Worm (Caenorhabditis elegans) whole organism, L1 larva: ENCODE results near the gene ZK632.14.

Source experiments
- ceh-90 ChIP-seq: sonication (generic microtip); optimal IDR thresholded peaks from 2 replicates; lab custom pipeline; 2016; ENCODE audit warnings: missing genetic modification characterization, missing compliant biosample characterization
- hlh-17 ChIP-seq: fragments of 200-800 bp; sonication (Bioruptor generic); optimal IDR thresholded peaks from 2 replicates; lab custom pipeline; 2018; ENCODE audit warnings: missing genetic modification characterization, mild to moderate bottlenecking, missing compliant biosample characterization, moderate library complexity, borderline replicate concordance
- lir-3 ChIP-seq: sonication (generic microtip); optimal IDR thresholded peaks from 2 replicates; lab custom pipeline; 2016; ENCODE audit warnings: mild to moderate bottlenecking, missing genetic modification characterization, moderate library complexity, missing compliant biosample characterization; ENCODE audit not compliant: poor library complexity
- nhr-12 ChIP-seq: sonication (generic microtip); optimal IDR thresholded peaks from 2 replicates; lab custom pipeline; 2017; ENCODE audit warnings: missing biosample characterization, missing genetic modification characterization
- nhr-76 ChIP-seq: sonication (generic microtip); optimal IDR thresholded peaks from 2 replicates; lab custom pipeline; 2017; ENCODE audit warnings: missing biosample characterization, missing genetic modification characterization
- snpc-4 ChIP-seq: fragments of 150-350 bp; optimal IDR thresholded peaks from 2 replicates; lab custom pipeline; 2014; ENCODE audit warnings: missing biosample characterization, missing genetic modification characterization
- unc-86 ChIP-seq: sonication (generic microtip); optimal IDR thresholded peaks from 2 replicates; lab custom pipeline; 2016; ENCODE audit warnings: missing genetic modification characterization, missing compliant biosample characterization

DNA sequence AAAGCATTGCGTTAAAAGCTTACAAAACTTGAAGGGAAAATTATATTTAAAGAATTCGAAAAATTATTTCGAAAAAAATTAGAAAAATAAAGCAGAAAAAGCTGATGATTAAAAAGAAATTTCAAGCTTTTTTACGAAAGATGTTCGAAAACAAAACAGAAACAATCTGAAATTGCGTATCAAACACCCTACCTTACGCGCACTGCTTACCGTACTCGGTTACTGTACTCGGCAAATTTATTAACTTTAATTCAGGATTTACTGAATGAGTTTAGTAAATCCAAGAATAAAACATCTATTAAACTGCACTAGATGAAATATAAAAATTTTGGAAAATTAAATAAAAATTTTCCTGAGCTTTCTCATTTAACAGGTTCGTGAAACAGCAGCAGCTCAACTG lies 49.2 kb downstream of the ZK632.14 start:
- TF ChIP-seq unc-86 (tag; lab: Kevin White, UChicago) (no peak), nhr-76 (tag; lab: Kevin White, UChicago) (no peak), snpc-4 (tag; lab: Kevin White, UChicago) (no peak), nhr-12 (tag; lab: Kevin White, UChicago) (no peak), ceh-90 (tag; lab: Kevin White, UChicago) (no peak), hlh-17 (GFP tag; lab: Kevin White, UChicago) (no peak), lir-3 (tag; lab: Kevin White, UChicago) (no peak)
